Worm (Caenorhabditis elegans) whole organism, midembryonic: ENCODE results near the gene gldi-2.

Source experiments
- flt-1 ChIP-seq: fragments of 200-800 bp; sonication (Bioruptor generic); IDR thresholded peaks from 2 replicates; pipeline ENCODE4 v1.3.6; 2022; ENCODE audit warnings: missing genetic modification characterization, missing compliant biosample characterization
- klf-2 ChIP-seq: fragments of 200-800 bp; sonication (Bioruptor generic); conservative IDR thresholded peaks from 2 replicates; pipeline ENCODE4 v1.3.6; 2022; ENCODE audit warnings: missing genetic modification reagents, missing genetic modification characterization, missing compliant biosample characterization
- med-1 ChIP-seq: sonication (generic microtip); optimal IDR thresholded peaks from 2 replicates; lab custom pipeline; 2017; ENCODE audit warnings: missing genetic modification characterization, mild to moderate bottlenecking, missing compliant biosample characterization, antibody characterized with exemption, missing genetic modification reagents; ENCODE audit not compliant: insufficient read depth
- ref-1 ChIP-seq: fragments of 200-800 bp; sonication (Bioruptor generic); conservative IDR thresholded peaks from 2 replicates; pipeline ENCODE4 v1.3.6; 2022; ENCODE audit warnings: missing genetic modification reagents, missing genetic modification characterization, missing compliant biosample characterization

- TF ChIP-seq ref-1 (GFP tag; lab: Robert Waterston, UW) (no peak), flt-1 (GFP tag; lab: Robert Waterston, UW) (no peak), med-1 (peak; percentile 6), klf-2 (GFP tag; lab: Robert Waterston, UW) (no peak)
These were observed 6.7 kb upstream of the gldi-2 start, which contains the start of gene ssup-72 for ce11 chrII:6776418-6777034.
